Fruit fly (Drosophila melanogaster): ENCODE results near the gene Men-b.

The Men-b gene

dm6 chr3R:27152129-27152968 is 887 bp downstream of the Men-b start (continued):
- no peak for TF ChIP-seq CG7928 (GFP tag; optimal IDR thresholded peaks at IDR 0.05)
- peak; percentile 91 for TF ChIP-seq Med (GFP tag)
- no peak for TF ChIP-seq CG12236 (GFP tag; optimal IDR thresholded peaks at IDR 0.05)
- peak; percentile 49 for TF ChIP-seq schlank (tag; optimal IDR thresholded peaks at IDR 0.05)
- peak; percentile 62 for TF ChIP-seq CoRest (tag; optimal IDR thresholded peaks at IDR 0.05)
- TF ChIP-seq z (GFP tag; IDR thresholded peaks at IDR 0.05) = no peak
- no peak for TF ChIP-seq CG3838 (GFP tag; optimal IDR thresholded peaks at IDR 0.05)
- no peak for TF ChIP-seq CG4424 (GFP tag; optimal IDR thresholded peaks at IDR 0.05)
- TF ChIP-seq CG17385 (GFP tag; optimal IDR thresholded peaks at IDR 0.05) = peak; percentile 21
- TF ChIP-seq CG7372 (GFP tag; IDR thresholded peaks at IDR 0.05) = 0 out of 2 replicates have a peak, but pooled peaks have one; percentile 19
- no peak for TF ChIP-seq fru (optimal IDR thresholded peaks at IDR 0.05)
- TF ChIP-seq CG1647 (GFP tag; optimal IDR thresholded peaks at IDR 0.05) = no peak
- TF ChIP-seq CG1832 (GFP tag; optimal IDR thresholded peaks at IDR 0.05) = peak; percentile 61
- TF ChIP-seq GATAe (GFP tag; conservative IDR thresholded peaks at IDR 0.05) = no peak
- TF ChIP-seq gfzf (GFP tag; optimal IDR thresholded peaks at IDR 0.05) = no peak
- TF ChIP-seq CG12155 (GFP tag; optimal IDR thresholded peaks at IDR 0.05) = no peak
- no peak; the same call in 1 of the 2 replicates for TF ChIP-seq MBD-R2 (GFP tag; IDR thresholded peaks at IDR 0.05)
- TF ChIP-seq zfh1 (GFP tag; IDR thresholded peaks at IDR 0.05) = no peak
- TF ChIP-seq CG12391 (tag; optimal IDR thresholded peaks at IDR 0.05) = peak; percentile 52
- TF ChIP-seq psq (GFP tag; optimal IDR thresholded peaks at IDR 0.05) = peak; percentile 11
- no peak for TF ChIP-seq CG6654 (GFP tag; optimal IDR thresholded peaks at IDR 0.05)
- TF ChIP-seq Nf-YC (tag; optimal IDR thresholded peaks at IDR 0.05) = peak; percentile 19
- TF ChIP-seq CG33213 (GFP tag; optimal IDR thresholded peaks at IDR 0.05) = no peak
- TF ChIP-seq cg (GFP tag; optimal IDR thresholded peaks at IDR 0.05) = no peak
- TF ChIP-seq CG34376 (GFP tag; optimal IDR thresholded peaks at IDR 0.05) = no peak
- no peak for TF ChIP-seq CG16813 (GFP tag; IDR thresholded peaks at IDR 0.05; ENCODE audit: partially characterized antibody)
- no peak for TF ChIP-seq CG17328 (GFP tag; IDR thresholded peaks at IDR 0.05)
- 0 out of 2 replicates have a peak, but pooled peaks have one; percentile 13 for TF ChIP-seq danr (GFP tag; IDR thresholded peaks at IDR 0.05)
- peak; percentile 56 for TF ChIP-seq Fer3 (tag; optimal IDR thresholded peaks at IDR 0.05)
- no peak for TF ChIP-seq ham (GFP tag; IDR thresholded peaks at IDR 0.05)
- TF ChIP-seq CG12942 (GFP tag; optimal IDR thresholded peaks at IDR 0.05) = peak; percentile 10
- TF ChIP-seq jing (GFP tag; optimal IDR thresholded peaks at IDR 0.05) = no peak
- TF ChIP-seq YL-1 (GFP tag; optimal IDR thresholded peaks at IDR 0.05) = peak; percentile 25
- no peak for TF ChIP-seq ac (GFP tag; optimal IDR thresholded peaks at IDR 0.05)
- TF ChIP-seq HLH4C (GFP tag; IDR thresholded peaks at IDR 0.05; ENCODE audit: partially characterized antibody) = no peak
- no peak for TF ChIP-seq tin (GFP tag; optimal IDR thresholded peaks at IDR 0.05)
- no peak for TF ChIP-seq TFAM (GFP tag; optimal IDR thresholded peaks at IDR 0.05)
- TF ChIP-seq CG14050 (GFP tag; IDR thresholded peaks at IDR 0.05) = no peak
- peak; percentile 17 for TF ChIP-seq NK7.1 (GFP tag; optimal IDR thresholded peaks at IDR 0.05)
- TF ChIP-seq gce (GFP tag; IDR thresholded peaks at IDR 0.05) = no peak
- TF ChIP-seq tap (tag; optimal IDR thresholded peaks at IDR 0.05) = peak; percentile 20
- no peak for TF ChIP-seq Kr (GFP tag; optimal IDR thresholded peaks at IDR 0.05)
- TF ChIP-seq CG2120 (GFP tag; optimal IDR thresholded peaks at IDR 0.05) = peak; percentile 74
- no peak for TF ChIP-seq bigmax (GFP tag; optimal IDR thresholded peaks at IDR 0.05)
- peak; percentile 28 for TF ChIP-seq Ssrp (tag; optimal IDR thresholded peaks at IDR 0.05)
- TF ChIP-seq CG1233 (GFP tag; optimal IDR thresholded peaks at IDR 0.05) = peak; percentile 42
- 0 out of 3 replicates have a peak, but pooled peaks have one; percentile 13 for TF ChIP-seq Aef1 (GFP tag; IDR thresholded peaks at IDR 0.05)
- no peak for TF ChIP-seq CG6791 (GFP tag; IDR thresholded peaks at IDR 0.05; ENCODE audit: partially characterized antibody)
- no peak for TF ChIP-seq CG33557 (GFP tag; optimal IDR thresholded peaks at IDR 0.05)
- TF ChIP-seq eve (GFP tag; optimal IDR thresholded peaks at IDR 0.05) = no peak

Measured in whole organism, embryonic.